Fruit fly (Drosophila melanogaster) S2 (cell line): ENCODE results near the gene CG10035.
A peak's percentile ranks its signal among the peaks of the same experiment; 100 is the strongest.

Source experiments
- CG8478 ChIP-seq: fragments of >200 bp; optimal IDR thresholded peaks from 2 replicates; lab custom pipeline; 2018
- CTCF ChIP-seq, 2 experiments: fragments of >200 bp; optimal IDR thresholded peaks; 2 replicates each; lab custom pipeline; 2018

CG10035 gene

dm6 chr3R:12382563-12382962, at the start of gene CG10035:
TSS of gene CG10035 (minus strand) at chr3R:12382691.
- TF ChIP-seq CTCF (optimal IDR thresholded peaks at IDR 0.05; lab: Kevin White, UChicago) (no peak), CG8478 (no peak)

dm6 chr3R:12431030-12431489, 48.6 kb upstream of the CG10035 start, which contains the start of gene Prosalpha2:
TSS of gene Prosalpha2 (plus strand) at chr3R:12431321.
- TF ChIP-seq CG8478 (no peak), CTCF (optimal IDR thresholded peaks at IDR 0.05; lab: Kevin White, UChicago) (no peak)

- TF ChIP-seq CG8478 (no peak), CTCF (optimal IDR thresholded peaks at IDR 0.05; lab: Kevin White, UChicago) (no peak)
These were observed 46.7 kb upstream of the CG10035 start, which contains the start of the genes CG5641 and CG5245 for dm6 chr3R:12429120-12429610. TSS of gene CG5641 (minus strand) at chr3R:12429282. TSS of gene CG5245 (plus strand) at chr3R:12429560.

dm6 chr3R:12426310-12426653, 43.8 kb upstream of the CG10035 start, which contains the start of gene NANS:
TSS of gene NANS (plus strand) at chr3R:12426578.
- TF ChIP-seq CTCF (optimal IDR thresholded peaks at IDR 0.05; lab: Kevin White, UChicago) (no peak), CG8478 (no peak)

dm6 chr3R:12425510-12426309, 43.2 kb upstream of the CG10035 start, which contains the start of gene Pp1-87B:
TSS of gene Pp1-87B (minus strand) at chr3R:12425917.
- TF ChIP-seq CG8478 (no peak), CTCF (optimal IDR thresholded peaks at IDR 0.05; lab: Kevin White, UChicago) (peak in 1 of 2 experiments; percentile 12)

dm6 chr3R:12423997-12424396, 41.5 kb upstream of the CG10035 start:
- TF ChIP-seq CG8478 = no peak
- no peak for TF ChIP-seq CTCF (optimal IDR thresholded peaks at IDR 0.05; lab: Kevin White, UChicago)

- peak; percentile 20 to 23 for TF ChIP-seq CTCF (optimal IDR thresholded peaks at IDR 0.05; lab: Kevin White, UChicago)
- no peak for TF ChIP-seq CG8478
These were observed 40.0 kb upstream of the CG10035 start, which contains the start of the genes Scgbeta and CG17202 for dm6 chr3R:12422379-12422975. TSS of gene Scgbeta (minus strand) at chr3R:12422429. TSS of gene CG17202 (plus strand) at chr3R:12422768.

- TF ChIP-seq CG8478 (no peak), CTCF (optimal IDR thresholded peaks at IDR 0.05; lab: Kevin White, UChicago) (peak in 1 of 2 experiments; percentile 30)
These were observed 30.9 kb upstream of the CG10035 start, which contains the start of the genes Dip-C and pps for dm6 chr3R:12413274-12413958. TSS of gene Dip-C (minus strand) at chr3R:12413759. TSS of gene pps (plus strand) at chr3R:12413828.

- TF ChIP-seq CTCF (optimal IDR thresholded peaks at IDR 0.05; lab: Kevin White, UChicago) = no peak
- TF ChIP-seq CG8478 = no peak
These were observed 29.0 kb upstream of the CG10035 start for dm6 chr3R:12411449-12411848.

- no peak for TF ChIP-seq CG8478
- TF ChIP-seq CTCF (optimal IDR thresholded peaks at IDR 0.05; lab: Kevin White, UChicago) = peak in 1 of 2 experiments; percentile 1
These were observed 25.7 kb upstream of the CG10035 start, which contains the start of gene CG5196 for dm6 chr3R:12408160-12408559. TSS of gene CG5196 (plus strand) at chr3R:12408316.

dm6 chr3R:12406235-12407196, 24.0 kb upstream of the CG10035 start, which contains the start of gene CG5167:
TSS of gene CG5167 (plus strand) at chr3R:12406532.
- no peak for TF ChIP-seq CG8478
- no peak for TF ChIP-seq CTCF (optimal IDR thresholded peaks at IDR 0.05; lab: Kevin White, UChicago)

dm6 chr3R:12405928-12406234, 23.4 kb upstream of the CG10035 start, which contains the start of gene Cyp9f2:
TSS of gene Cyp9f2 (minus strand) at chr3R:12406028.
- no peak for TF ChIP-seq CTCF (optimal IDR thresholded peaks at IDR 0.05; lab: Kevin White, UChicago)
- no peak for TF ChIP-seq CG8478

- TF ChIP-seq CTCF (optimal IDR thresholded peaks at IDR 0.05; lab: Kevin White, UChicago) = no peak
- no peak for TF ChIP-seq CG8478
These were observed 22.6 kb upstream of the CG10035 start for dm6 chr3R:12405134-12405533.

- no peak for TF ChIP-seq CTCF (optimal IDR thresholded peaks at IDR 0.05; lab: Kevin White, UChicago)
These were observed 20.4 kb upstream of the CG10035 start for dm6 chr3R:12402935-12403334.
